Fruit fly (Drosophila melanogaster) whole organism, embryonic: ENCODE results near the gene CheB98a.

Experiments used
- Awh ChIP-seq: fragments of 200-800 bp; sonication (Bioruptor generic); IDR thresholded peaks from 2 replicates; pipeline ENCODE4, ENCODE4 v1.3.6; 2022; ENCODE audit warnings: missing biosample characterization, missing genetic modification characterization
- B-H1 ChIP-seq: fragments of 200-800 bp; sonication (Bioruptor generic); IDR thresholded peaks from 3 replicates; pipeline ENCODE4 v1.3.6; 2022; ENCODE audit warnings: missing biosample characterization, missing genetic modification characterization
- Bgb ChIP-seq: fragments of 200-800 bp; sonication (Bioruptor generic); IDR thresholded peaks from 2 replicates; pipeline ENCODE4 v1.3.6; 2022; ENCODE audit warnings: missing biosample characterization, missing genetic modification characterization; ENCODE audit not compliant: partially characterized antibody
- CG10209 ChIP-seq: fragments of 200-800 bp; sonication (Bioruptor generic); optimal IDR thresholded peaks from 3 replicates; lab custom pipeline; 2017; ENCODE audit warnings: missing biosample characterization, mild to moderate bottlenecking, missing genetic modification characterization, missing genetic modification reagents
- CG11456 ChIP-seq: fragments of 200-800 bp; sonication (Bioruptor generic); IDR thresholded peaks from 3 replicates; pipeline ENCODE4 v1.3.6; 2022; ENCODE audit warnings: missing biosample characterization, missing genetic modification characterization
- CG12104 ChIP-seq: fragments of 200-800 bp; sonication (Bioruptor generic); optimal IDR thresholded peaks from 3 replicates; lab custom pipeline; 2016; ENCODE audit warnings: missing biosample characterization, missing genetic modification characterization
- CG1233 ChIP-seq: fragments of 200-800 bp; sonication (Bioruptor generic); optimal IDR thresholded peaks from 4 replicates; lab custom pipeline; 2018; ENCODE audit warnings: missing biosample characterization, mild to moderate bottlenecking, missing genetic modification characterization
- CG12659 ChIP-seq: fragments of 200-800 bp; sonication (Bioruptor generic); optimal IDR thresholded peaks from 3 replicates; lab custom pipeline; 2017; ENCODE audit warnings: mild to moderate bottlenecking, missing biosample characterization, missing genetic modification reagents, missing genetic modification characterization
- CG12942 ChIP-seq: fragments of 200-800 bp; sonication (Bioruptor generic); optimal IDR thresholded peaks from 3 replicates; lab custom pipeline; 2016; ENCODE audit warnings: missing biosample characterization, missing genetic modification characterization
- CG13123 ChIP-seq: fragments of 200-800 bp; sonication (Bioruptor generic); optimal IDR thresholded peaks from 2 replicates; lab custom pipeline; 2016; ENCODE audit warnings: missing biosample characterization, missing genetic modification characterization
- CG15514 ChIP-seq: fragments of 200-800 bp; sonication (Bioruptor generic); optimal IDR thresholded peaks from 3 replicates; lab custom pipeline; 2017; ENCODE audit warnings: missing biosample characterization, missing genetic modification characterization, mild to moderate bottlenecking, moderate library complexity, missing genetic modification reagents
- CG15696 ChIP-seq: fragments of 200-800 bp; sonication (Bioruptor generic); optimal IDR thresholded peaks from 2 replicates; lab custom pipeline; 2019; ENCODE audit warnings: missing biosample characterization, mild to moderate bottlenecking, missing genetic modification characterization, moderate library complexity
- CG1602 ChIP-seq: fragments of 200-800 bp; sonication (Bioruptor generic); optimal IDR thresholded peaks from 3 replicates; lab custom pipeline; 2016; ENCODE audit warnings: missing biosample characterization, missing genetic modification characterization
- CG1603 ChIP-seq: fragments of 200-800 bp; sonication (Bioruptor generic); optimal IDR thresholded peaks from 2 replicates; lab custom pipeline; 2019; ENCODE audit warnings: missing biosample characterization, mild to moderate bottlenecking, missing genetic modification characterization, moderate library complexity
- CG17829 ChIP-seq: fragments of 200-800 bp; optimal IDR thresholded peaks from 2 replicates; lab custom pipeline; 2019; ENCODE audit warnings: missing biosample characterization, mild to moderate bottlenecking, missing genetic modification characterization, moderate library complexity
- CG2889 ChIP-seq: fragments of 200-800 bp; sonication (Bioruptor generic); IDR thresholded peaks from 3 replicates; pipeline ENCODE4 v1.3.6; 2022; ENCODE audit warnings: missing biosample characterization, missing genetic modification characterization
- CG30403 ChIP-seq: fragments of 200-800 bp; sonication (Bioruptor generic); optimal IDR thresholded peaks from 3 replicates; lab custom pipeline; 2016; ENCODE audit warnings: missing biosample characterization, missing genetic modification characterization
- CG32772 ChIP-seq: fragments of 200-800 bp; sonication (Bioruptor generic); IDR thresholded peaks from 2 replicates; pipeline ENCODE4 v1.3.6; 2022; ENCODE audit warnings: missing biosample characterization, missing genetic modification characterization
- CG34224 ChIP-seq: fragments of 200-800 bp; sonication (Bioruptor generic); IDR thresholded peaks from 3 replicates; pipeline ENCODE4 v1.3.6; 2022; ENCODE audit warnings: missing biosample characterization, missing genetic modification characterization; ENCODE audit not compliant: partially characterized antibody
- CG34422 ChIP-seq: fragments of 200-800 bp; sonication (Bioruptor generic); IDR thresholded peaks from 3 replicates; pipeline ENCODE4 v1.3.6; 2022; ENCODE audit warnings: missing biosample characterization, missing genetic modification characterization
- CG6813 ChIP-seq: fragments of 200-800 bp; sonication (Bioruptor generic); optimal IDR thresholded peaks from 2 replicates; lab custom pipeline; 2017; ENCODE audit warnings: missing biosample characterization, missing genetic modification characterization, mild to moderate bottlenecking, moderate library complexity, missing genetic modification reagents
- CG8359 ChIP-seq: fragments of 200-800 bp; sonication (Bioruptor generic); optimal IDR thresholded peaks from 2 replicates; lab custom pipeline; 2017; ENCODE audit warnings: missing biosample characterization, mild to moderate bottlenecking, missing genetic modification characterization, borderline replicate concordance
- CG9437 ChIP-seq: fragments of 200-800 bp; sonication (Bioruptor generic); optimal IDR thresholded peaks from 2 replicates; lab custom pipeline; 2018; ENCODE audit warnings: missing biosample characterization, mild to moderate bottlenecking, missing genetic modification characterization
- CG9727 ChIP-seq: fragments of 200-800 bp; sonication (Bioruptor generic); optimal IDR thresholded peaks from 3 replicates; lab custom pipeline; 2017; ENCODE audit warnings: missing biosample characterization, mild to moderate bottlenecking, missing genetic modification characterization
- CTCF ChIP-seq: fragments of 200-800 bp; sonication (Bioruptor generic); optimal IDR thresholded peaks from 2 replicates; lab custom pipeline; 2017; ENCODE audit warnings: missing biosample characterization, mild to moderate bottlenecking, missing genetic modification characterization, moderate library complexity
- Dbx ChIP-seq: fragments of 200-800 bp; sonication (Bioruptor generic); IDR thresholded peaks from 3 replicates; pipeline ENCODE4 v1.3.6; 2022; ENCODE audit warnings: missing biosample characterization, missing genetic modification characterization
- Drgx ChIP-seq: fragments of 200-800 bp; sonication (Bioruptor generic); IDR thresholded peaks from 2 replicates; pipeline ENCODE4 v1.3.6; 2022; ENCODE audit warnings: missing biosample characterization, missing genetic modification characterization
- Elba2 ChIP-seq: fragments of 200-800 bp; sonication (Bioruptor generic); optimal IDR thresholded peaks from 3 replicates; lab custom pipeline; 2016; ENCODE audit warnings: missing biosample characterization, missing genetic modification characterization
- NC2α ChIP-seq: fragments of 200-800 bp; sonication (Bioruptor generic); optimal IDR thresholded peaks from 2 replicates; lab custom pipeline; 2016; ENCODE audit warnings: missing biosample characterization, missing genetic modification characterization
- PHDP ChIP-seq: fragments of 200-800 bp; sonication (Bioruptor generic); optimal IDR thresholded peaks from 3 replicates; lab custom pipeline; 2018; ENCODE audit warnings: missing biosample characterization, mild to moderate bottlenecking, missing genetic modification characterization, moderate library complexity
- Rfx ChIP-seq: fragments of 200-800 bp; sonication (Bioruptor generic); IDR thresholded peaks from 2 replicates; pipeline ENCODE4 v1.3.6; 2022; ENCODE audit warnings: missing biosample characterization, missing genetic modification characterization
- Rx ChIP-seq: fragments of 200-800 bp; sonication (Bioruptor generic); IDR thresholded peaks from 2 replicates; pipeline ENCODE4 v1.3.6; 2022; ENCODE audit warnings: missing biosample characterization, missing genetic modification characterization
- Spps ChIP-seq: fragments of 200-800 bp; sonication (Bioruptor generic); optimal IDR thresholded peaks from 2 replicates; lab custom pipeline; 2018; ENCODE audit warnings: missing biosample characterization, mild to moderate bottlenecking, missing genetic modification characterization
- Taf1 ChIP-seq: fragments of 200-800 bp; sonication (Bioruptor generic); IDR thresholded peaks from 2 replicates; pipeline ENCODE4 v1.3.6; 2022; ENCODE audit warnings: missing biosample characterization, missing genetic modification characterization
- Vsx1 ChIP-seq: fragments of 200-800 bp; sonication (Bioruptor generic); optimal IDR thresholded peaks from 2 replicates; lab custom pipeline; 2017; ENCODE audit warnings: missing biosample characterization, mild to moderate bottlenecking, missing genetic modification characterization, missing genetic modification reagents
- ac ChIP-seq: fragments of 200-800 bp; sonication (Bioruptor generic); optimal IDR thresholded peaks from 3 replicates; lab custom pipeline; 2017; ENCODE audit warnings: missing biosample characterization, mild to moderate bottlenecking, missing genetic modification characterization
- amos ChIP-seq: fragments of 200-800 bp; sonication (Bioruptor generic); IDR thresholded peaks from 2 replicates; pipeline ENCODE4 v1.3.6; 2022; ENCODE audit warnings: missing biosample characterization, missing genetic modification characterization; ENCODE audit not compliant: partially characterized antibody
- btn ChIP-seq: fragments of 200-800 bp; sonication (Bioruptor generic); optimal IDR thresholded peaks from 2 replicates; lab custom pipeline; 2016; ENCODE audit warnings: missing biosample characterization, missing genetic modification characterization
- danr ChIP-seq: fragments of 200-800 bp; sonication (Bioruptor generic); IDR thresholded peaks from 2 replicates; pipeline ENCODE4 v1.3.6; 2022; ENCODE audit warnings: missing biosample characterization, missing genetic modification characterization
- eyg ChIP-seq: fragments of 200-800 bp; sonication (Bioruptor generic); optimal IDR thresholded peaks from 3 replicates; lab custom pipeline; 2016; ENCODE audit warnings: missing biosample characterization, missing genetic modification characterization
- gro ChIP-seq: fragments of 200-800 bp; sonication (Bioruptor generic); optimal IDR thresholded peaks from 2 replicates; lab custom pipeline; 2016; ENCODE audit warnings: missing biosample characterization, missing genetic modification characterization
- gsb ChIP-seq: fragments of 200-800 bp; sonication (Bioruptor generic); IDR thresholded peaks from 2 replicates; pipeline ENCODE4 v1.3.6; 2022; ENCODE audit warnings: missing biosample characterization, missing genetic modification characterization
- gt ChIP-seq: fragments of 200-800 bp; sonication (Bioruptor generic); IDR thresholded peaks from 2 replicates; pipeline ENCODE4 v1.3.6; 2022; ENCODE audit warnings: missing biosample characterization, missing genetic modification characterization
- maf-S ChIP-seq: fragments of 200-800 bp; sonication (Bioruptor generic); optimal IDR thresholded peaks from 2 replicates; lab custom pipeline; 2016; ENCODE audit warnings: missing biosample characterization, missing genetic modification characterization
- nau ChIP-seq: fragments of 200-800 bp; sonication (Bioruptor generic); optimal IDR thresholded peaks from 3 replicates; lab custom pipeline; 2017; ENCODE audit warnings: missing biosample characterization, mild to moderate bottlenecking, missing genetic modification characterization, missing genetic modification reagents
- odd ChIP-seq: fragments of 200-800 bp; sonication (Bioruptor generic); optimal IDR thresholded peaks from 2 replicates; lab custom pipeline; 2017; ENCODE audit warnings: missing biosample characterization, mild to moderate bottlenecking, missing genetic modification characterization
- peb ChIP-seq: fragments of 200-800 bp; sonication (Bioruptor generic); IDR thresholded peaks from 2 replicates; pipeline ENCODE4 v1.3.6; 2022; ENCODE audit warnings: missing biosample characterization, missing genetic modification characterization
- phol ChIP-seq: fragments of 200-800 bp; sonication (Bioruptor generic); optimal IDR thresholded peaks from 3 replicates; lab custom pipeline; 2018; ENCODE audit warnings: missing biosample characterization, mild to moderate bottlenecking, missing genetic modification characterization, moderate library complexity
- sens-2 ChIP-seq: fragments of 200-800 bp; sonication (Bioruptor generic); IDR thresholded peaks from 2 replicates; pipeline ENCODE4 v1.3.6; 2022; ENCODE audit warnings: missing biosample characterization, missing genetic modification characterization
- wdn ChIP-seq: fragments of 200-800 bp; sonication (Bioruptor generic); IDR thresholded peaks from 2 replicates; pipeline ENCODE4 v1.3.6; 2022; ENCODE audit warnings: missing biosample characterization, missing genetic modification characterization

CheB98a gene

DNA sequence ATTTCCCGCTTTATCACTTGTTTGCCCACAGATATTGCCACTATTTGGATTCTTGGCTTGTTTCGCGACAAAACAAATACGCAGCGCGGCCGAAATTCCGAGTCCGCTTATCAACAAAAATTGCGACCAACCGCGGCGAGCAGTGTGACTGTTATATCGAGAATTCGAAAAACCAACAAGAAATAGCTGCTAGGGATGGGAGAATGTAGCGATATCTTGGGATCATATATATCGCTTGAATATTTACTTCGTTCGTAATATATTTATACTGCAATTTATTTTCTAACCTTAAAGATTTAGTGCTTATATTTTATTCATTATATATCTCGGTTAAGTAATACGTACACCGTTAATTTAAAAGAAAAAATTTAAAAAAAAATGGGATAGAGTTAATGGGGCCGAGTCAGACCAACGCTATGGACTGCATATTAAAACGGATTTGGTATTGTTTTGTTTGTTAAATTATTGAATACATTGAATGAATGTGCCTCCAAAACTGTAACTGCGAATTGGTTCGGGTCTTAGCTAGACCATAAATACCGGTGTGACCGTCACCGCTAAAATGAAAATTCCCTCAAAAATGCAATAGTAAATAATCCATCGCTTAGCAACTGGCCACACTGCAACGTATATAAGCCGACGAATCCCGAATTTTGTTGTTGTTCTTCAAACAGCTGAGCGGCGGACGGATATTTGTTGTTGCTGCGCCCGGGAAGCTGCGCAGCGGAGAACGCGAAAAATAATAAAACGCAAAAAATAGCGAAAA is 38.3 kb downstream of the CheB98a start, which contains the start of the genes Apc and spg (continued):
- TF ChIP-seq peb (no peak), CG11456 (no peak), CG6813 (GFP tag; lab: Kevin White, UChicago) (peak; percentile 61), CG12104 (no peak), CG10209 (peak; percentile 19), maf-S (GFP tag; lab: Kevin White, UChicago) (no peak), CG32772 (GFP tag; lab: Robert Waterston, UW) (no peak), odd (GFP tag; lab: Kevin White, UChicago) (peak; percentile 50), CG34422 (GFP tag; lab: Robert Waterston, UW) (peak; percentile 60; the same call in 1 of the 3 replicates), CG1603 (tag; lab: Kevin White, UChicago) (peak; percentile 69), gro (GFP tag; lab: Kevin White, UChicago) (peak; percentile 38), sens-2 (GFP tag; lab: Robert Waterston, UW) (no peak), CG9727 (GFP tag; lab: Kevin White, UChicago) (peak; percentile 20), CG1233 (GFP tag; lab: Kevin White, UChicago) (peak; percentile 19), PHDP (tag; lab: Kevin White, UChicago) (peak; percentile 53), ac (GFP tag; lab: Kevin White, UChicago) (peak; percentile 8), Taf1 (GFP tag; lab: Robert Waterston, UW) (no peak), Vsx1 (GFP tag; lab: Kevin White, UChicago) (peak; percentile 45), CG30403 (GFP tag; lab: Kevin White, UChicago) (peak; percentile 28), CG15696 (tag; lab: Kevin White, UChicago) (peak; percentile 33), CG9437 (no peak), Bgb (peak; percentile 65), danr (no peak), CG15514 (GFP tag; lab: Kevin White, UChicago) (peak; percentile 64), NC2α (GFP tag; lab: Kevin White, UChicago) (peak; percentile 76), wdn (0 out of 2 replicates have a peak, but pooled peaks have one; percentile 8), amos (peak; percentile 76), CG1602 (no peak), Elba2 (GFP tag; lab: Kevin White, UChicago) (no peak), btn (GFP tag; lab: Kevin White, UChicago) (no peak), phol (tag; lab: Kevin White, UChicago) (peak; percentile 59), Rfx (GFP tag; lab: Robert Waterston, UW) (peak; percentile 46), eyg (GFP tag; lab: Kevin White, UChicago) (peak; percentile 20), CG12942 (peak; percentile 10), CG12659 (peak; percentile 87), CG8359 (GFP tag; lab: Kevin White, UChicago) (peak; percentile 42), gt (no peak), CG2889 (GFP tag; lab: Robert Waterston, UW) (no peak), Rx (peak; percentile 25; the same call in 1 of the 2 replicates), B-H1 (GFP tag; lab: Robert Waterston, UW) (no peak; the same call in 2 of the 3 replicates), nau (GFP tag; lab: Kevin White, UChicago) (peak; percentile 40), Drgx (GFP tag; lab: Robert Waterston, UW) (0 out of 2 replicates have a peak, but pooled peaks have one; percentile 61), CG34224 (GFP tag; lab: Robert Waterston, UW) (peak; percentile 76), CG13123 (no peak), Awh (GFP tag; lab: Robert Waterston, UW) (peak; percentile 74; the same call in 1 of the 2 replicates), Dbx (GFP tag; lab: Robert Waterston, UW) (peak; percentile 53; the same call in 2 of the 3 replicates), CTCF (GFP tag; lab: Kevin White, UChicago) (no peak), Spps (tag; lab: Kevin White, UChicago) (no peak), gsb (GFP tag; lab: Robert Waterston, UW) (0 out of 2 replicates have a peak, but pooled peaks have one; percentile 18), CG17829 (tag; lab: Kevin White, UChicago) (peak; percentile 61)
